Fruit fly (Drosophila melanogaster): ENCODE measurements around the gene emei.

Gene emei

dm6 chr3L:11119396-11119900 lies 10.0 kb downstream of the emei start (continued):
- TF ChIP-seq lov (optimal IDR thresholded peaks at IDR 0.05) (no peak), lov (GFP tag; IDR thresholded peaks at IDR 0.05) (peak; percentile 35; the same call in 1 of the 3 replicates), zf30C (GFP tag; optimal IDR thresholded peaks at IDR 0.05) (peak; percentile 15), CG2712 (tag; optimal IDR thresholded peaks at IDR 0.05) (no peak), CG9215 (GFP tag; IDR thresholded peaks at IDR 0.05) (peak; percentile 84), CG13123 (GFP tag; optimal IDR thresholded peaks at IDR 0.05) (no peak), Mes4 (GFP tag; optimal IDR thresholded peaks at IDR 0.05) (no peak), sisA (GFP tag; IDR thresholded peaks at IDR 0.05) (peak; percentile 54), CG1603 (tag; optimal IDR thresholded peaks at IDR 0.05) (no peak)

DNA sequence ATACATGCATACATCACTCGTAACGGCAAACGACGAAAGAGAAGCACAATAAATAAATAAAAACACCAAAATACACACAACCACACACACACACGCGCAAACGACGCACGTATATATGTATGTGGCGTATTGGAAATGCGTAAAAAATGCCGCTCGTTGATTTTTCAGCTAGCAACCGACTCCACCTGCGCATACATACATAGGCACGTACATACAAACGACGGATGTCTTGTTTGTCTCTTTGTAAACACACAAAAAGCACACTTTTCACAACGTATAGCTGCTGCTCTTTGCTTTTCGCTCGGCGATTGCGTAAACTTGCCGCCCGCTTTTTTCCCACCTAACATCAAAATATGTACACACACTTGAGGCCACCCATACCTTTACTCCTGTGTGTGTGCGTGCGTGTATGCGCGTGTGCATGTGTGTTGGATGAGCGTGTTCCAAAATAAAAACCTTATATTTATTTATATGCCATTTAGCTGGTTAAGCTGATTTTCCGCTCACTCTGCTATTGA lies 10.5 kb downstream of the emei start:
- 0 out of 2 replicates have a peak, but pooled peaks have one; percentile 11 for TF ChIP-seq chm (GFP tag; IDR thresholded peaks at IDR 0.05)
- TF ChIP-seq CG15479 (GFP tag; optimal IDR thresholded peaks at IDR 0.05): peak; percentile 77
- TF ChIP-seq nau (GFP tag; optimal IDR thresholded peaks at IDR 0.05): peak; percentile 36
- TF ChIP-seq NFAT (GFP tag; IDR thresholded peaks at IDR 0.05): peak; percentile 6; the same call in 1 of the 2 replicates
- no peak for TF ChIP-seq eve (GFP tag; optimal IDR thresholded peaks at IDR 0.05)
- TF ChIP-seq pho (GFP tag; optimal IDR thresholded peaks at IDR 0.05): no peak
- TF ChIP-seq D (optimal IDR thresholded peaks at IDR 0.05): peak; percentile 27
- TF ChIP-seq D (GFP tag; optimal IDR thresholded peaks at IDR 0.05): no peak
- TF ChIP-seq CG34376 (GFP tag; optimal IDR thresholded peaks at IDR 0.05): peak; percentile 78
- peak; percentile 22 for TF ChIP-seq CG7987 (GFP tag; optimal IDR thresholded peaks at IDR 0.05)
- TF ChIP-seq Abd-B (GFP tag; optimal IDR thresholded peaks at IDR 0.05): no peak
- no peak for TF ChIP-seq tna (GFP tag; IDR thresholded peaks at IDR 0.05; ENCODE audit: partially characterized antibody)
- TF ChIP-seq CHES-1-like (GFP tag; optimal IDR thresholded peaks at IDR 0.05): peak; percentile 27
- no peak for TF ChIP-seq Neu2 (GFP tag; optimal IDR thresholded peaks at IDR 0.05; ENCODE audit: borderline replicate concordance)
- peak; percentile 49 for TF ChIP-seq ac (GFP tag; optimal IDR thresholded peaks at IDR 0.05)
- TF ChIP-seq CG8281 (tag; optimal IDR thresholded peaks at IDR 0.05): peak; percentile 1
- TF ChIP-seq psq (GFP tag; optimal IDR thresholded peaks at IDR 0.05): peak; percentile 10
- no peak for TF ChIP-seq ham (GFP tag; IDR thresholded peaks at IDR 0.05)
- no peak for TF ChIP-seq bsh (GFP tag; optimal IDR thresholded peaks at IDR 0.05)
- TF ChIP-seq Mad (GFP tag; optimal IDR thresholded peaks at IDR 0.05): peak; percentile 11
- TF ChIP-seq amos (GFP tag; IDR thresholded peaks at IDR 0.05; ENCODE audit: partially characterized antibody): no peak; the same call in 1 of the 2 replicates
- TF ChIP-seq CG10431 (GFP tag; optimal IDR thresholded peaks at IDR 0.05): peak; percentile 40
- no peak for TF ChIP-seq Aef1 (GFP tag; IDR thresholded peaks at IDR 0.05)
- TF ChIP-seq sc (optimal IDR thresholded peaks at IDR 0.05): no peak
- peak; percentile 42 for TF ChIP-seq sc (GFP tag; optimal IDR thresholded peaks at IDR 0.05)
- TF ChIP-seq Hey (tag; optimal IDR thresholded peaks at IDR 0.05): peak; percentile 63
- no peak for TF ChIP-seq CG1792 (GFP tag; optimal IDR thresholded peaks at IDR 0.05)
- peak; percentile 5 for TF ChIP-seq CG17912 (GFP tag; optimal IDR thresholded peaks at IDR 0.05)
- peak; percentile 3 for TF ChIP-seq CG4707 (GFP tag; optimal IDR thresholded peaks at IDR 0.05)
- TF ChIP-seq Meics (GFP tag; optimal IDR thresholded peaks at IDR 0.05): peak; percentile 50
- no peak for TF ChIP-seq CG9437 (GFP tag; optimal IDR thresholded peaks at IDR 0.05)
- TF ChIP-seq corto (GFP tag; optimal IDR thresholded peaks at IDR 0.05): peak; percentile 63
- TF ChIP-seq zfh2 (GFP tag; optimal IDR thresholded peaks at IDR 0.05): no peak
- TF ChIP-seq CG13894 (tag; optimal IDR thresholded peaks at IDR 0.05): peak; percentile 84
- peak; percentile 25 for TF ChIP-seq CG2202 (tag; optimal IDR thresholded peaks at IDR 0.05)
- peak; percentile 18 for TF ChIP-seq CG11723 (GFP tag; optimal IDR thresholded peaks at IDR 0.05)
- no peak for TF ChIP-seq Mrtf (GFP tag; IDR thresholded peaks at IDR 0.05)
- TF ChIP-seq sr (GFP tag; IDR thresholded peaks at IDR 0.05): peak; percentile 37; the same call in 1 of the 3 replicates
- TF ChIP-seq CG34224 (GFP tag; IDR thresholded peaks at IDR 0.05; ENCODE audit: partially characterized antibody): no peak
- TF ChIP-seq kay (GFP tag; optimal IDR thresholded peaks at IDR 0.05): no peak
